Fruit fly (Drosophila melanogaster) whole organism, pupa: ENCODE data around the gene CG13843.

Experiments used
- CG12605 ChIP-seq: fragments of 200-800 bp; sonication (Bioruptor generic); IDR thresholded peaks from 2 replicates; pipeline ENCODE4 v1.3.6; 2022; ENCODE audit warnings: missing biosample characterization, missing genetic modification characterization
- CG34367 ChIP-seq: fragments of 200-800 bp; sonication (Bioruptor generic); optimal IDR thresholded peaks from 2 replicates; lab custom pipeline; 2018; ENCODE audit warnings: missing biosample characterization, mild to moderate bottlenecking, missing genetic modification characterization
- CG8301 ChIP-seq: fragments of 200-800 bp; sonication (Bioruptor generic); optimal IDR thresholded peaks from 2 replicates; lab custom pipeline; 2018; ENCODE audit warnings: missing biosample characterization, mild to moderate bottlenecking, missing genetic modification characterization
- CG9948 ChIP-seq: fragments of 200-800 bp; sonication (Bioruptor generic); optimal IDR thresholded peaks from 2 replicates; lab custom pipeline; 2018; ENCODE audit warnings: missing biosample characterization, mild to moderate bottlenecking, missing genetic modification characterization, moderate library complexity
- Pif1A ChIP-seq: fragments of 200-800 bp; sonication (Bioruptor generic); optimal IDR thresholded peaks from 3 replicates; lab custom pipeline; 2016; ENCODE audit warnings: missing biosample characterization, missing genetic modification characterization

dm6 chr3R:22629174-22629573 is 19.9 kb downstream of the CG13843 start:
- no peak for TF ChIP-seq CG34367 (tag; lab: Kevin White, UChicago)
- no peak for TF ChIP-seq CG12605 (GFP tag; lab: Robert Waterston, UW)
- no peak for TF ChIP-seq CG9948
- TF ChIP-seq Pif1A (GFP tag; lab: Kevin White, UChicago), result no peak
- TF ChIP-seq CG8301 (tag; lab: Kevin White, UChicago), result no peak
